Worm (Caenorhabditis elegans): ENCODE measurements around the gene srd-8.

The srd-8 gene

ce11 chrIV:5635551-5635950 lies 9.9 kb downstream of the srd-8 start, which contains the start of gene srd-13:
TSS of gene srd-13 (minus strand) at chrIV:5635651.
- no peak for TF ChIP-seq pqm-1 (tag; optimal IDR thresholded peaks at IDR 0.05)
- no peak for TF ChIP-seq eor-1 (tag; optimal IDR thresholded peaks at IDR 0.05)
- TF ChIP-seq elt-1 (tag; optimal IDR thresholded peaks at IDR 0.05) = no peak
- TF ChIP-seq egl-27 (tag; optimal IDR thresholded peaks at IDR 0.05) = no peak
- TF ChIP-seq nhr-67 (tag; optimal IDR thresholded peaks at IDR 0.05) = no peak
- no peak for TF ChIP-seq nhr-11 (tag; optimal IDR thresholded peaks at IDR 0.05)
- TF ChIP-seq ztf-11 (tag; optimal IDR thresholded peaks at IDR 0.05) = no peak
- TF ChIP-seq ama-1 (optimal IDR thresholded peaks at IDR 0.05) = no peak
- no peak for TF ChIP-seq nhr-77 (tag; optimal IDR thresholded peaks at IDR 0.05)
- no peak for TF ChIP-seq nhr-23 (tag; optimal IDR thresholded peaks at IDR 0.05)
- no peak for TF ChIP-seq ceh-9 (tag; optimal IDR thresholded peaks at IDR 0.05)
- no peak for TF ChIP-seq nhr-25 (tag; optimal IDR thresholded peaks at IDR 0.05)
- no peak for TF ChIP-seq unc-39 (tag; optimal IDR thresholded peaks at IDR 0.05)
- no peak for TF ChIP-seq fos-1 (tag; optimal IDR thresholded peaks at IDR 0.05)

ce11 chrIV:5632536-5632935 lies 12.9 kb downstream of the srd-8 start:
- TF ChIP-seq zag-1 (tag; optimal IDR thresholded peaks at IDR 0.05) (no peak), egl-27 (tag; optimal IDR thresholded peaks at IDR 0.05) (no peak), skn-1 (tag; optimal IDR thresholded peaks at IDR 0.05) (no peak), ceh-9 (tag; optimal IDR thresholded peaks at IDR 0.05) (no peak), ztf-11 (tag; optimal IDR thresholded peaks at IDR 0.05) (no peak), ztf-4 (tag; optimal IDR thresholded peaks at IDR 0.05) (no peak), pqm-1 (tag; optimal IDR thresholded peaks at IDR 0.05) (no peak), nhr-67 (tag; optimal IDR thresholded peaks at IDR 0.05) (no peak), sea-2 (GFP tag; optimal IDR thresholded peaks at IDR 0.05) (no peak), unc-62 (GFP tag; optimal IDR thresholded peaks at IDR 0.05) (no peak), nhr-12 (tag; optimal IDR thresholded peaks at IDR 0.05) (no peak), jun-1 (tag; optimal IDR thresholded peaks at IDR 0.05) (no peak)

- TF ChIP-seq aly-2 (tag; optimal IDR thresholded peaks at IDR 0.05) (no peak), fos-1 (tag; optimal IDR thresholded peaks at IDR 0.05) (no peak), sea-2 (GFP tag; optimal IDR thresholded peaks at IDR 0.05) (no peak), mdl-1 (tag; optimal IDR thresholded peaks at IDR 0.05) (no peak), nhr-43 (tag; optimal IDR thresholded peaks at IDR 0.05; ENCODE audit: poor library complexity, severe bottlenecking) (no peak), fkh-2 (tag; optimal IDR thresholded peaks at IDR 0.05) (no peak), lin-15B (tag; optimal IDR thresholded peaks at IDR 0.05) (no peak), skn-1 (tag; optimal IDR thresholded peaks at IDR 0.05) (no peak), nhr-25 (tag; optimal IDR thresholded peaks at IDR 0.05) (no peak)
These were observed 13.8 kb downstream of the srd-8 start, which contains the start of gene ttbk-8.2 for ce11 chrIV:5631628-5632027. TSS of gene ttbk-8.2 (plus strand) at chrIV:5631928.

ce11 chrIV:5630156-5630555 lies 15.3 kb downstream of the srd-8 start, which contains the start of gene srd-12:
TSS of gene srd-12 (minus strand) at chrIV:5630256.
- TF ChIP-seq nhr-43 (tag; optimal IDR thresholded peaks at IDR 0.05; ENCODE audit: poor library complexity, severe bottlenecking) = no peak
- TF ChIP-seq tbx-2 (tag; optimal IDR thresholded peaks at IDR 0.05) = no peak
- TF ChIP-seq nhr-11 (tag; optimal IDR thresholded peaks at IDR 0.05) = no peak
- no peak for TF ChIP-seq mdl-1 (tag; optimal IDR thresholded peaks at IDR 0.05)
- TF ChIP-seq elt-1 (tag; optimal IDR thresholded peaks at IDR 0.05) = no peak
- TF ChIP-seq ama-1 (optimal IDR thresholded peaks at IDR 0.05) = no peak
- no peak for TF ChIP-seq ceh-28 (tag; optimal IDR thresholded peaks at IDR 0.05)

ce11 chrIV:5627056-5627455 lies 18.4 kb downstream of the srd-8 start, which contains the start of gene srsx-14:
TSS of gene srsx-14 (minus strand) at chrIV:5627156.
- no peak for TF ChIP-seq fkh-10 (GFP tag; optimal IDR thresholded peaks at IDR 0.05)
- no peak for TF ChIP-seq elt-1 (tag; optimal IDR thresholded peaks at IDR 0.05)
- TF ChIP-seq ama-1 (optimal IDR thresholded peaks at IDR 0.05) = no peak
- TF ChIP-seq eor-1 (tag; optimal IDR thresholded peaks at IDR 0.05) = no peak
- TF ChIP-seq elt-2 (tag; optimal IDR thresholded peaks at IDR 0.05) = no peak
- TF ChIP-seq aly-2 (tag; optimal IDR thresholded peaks at IDR 0.05) = no peak
- no peak for TF ChIP-seq sea-2 (GFP tag; optimal IDR thresholded peaks at IDR 0.05)
- TF ChIP-seq ZK546.5 (tag; optimal IDR thresholded peaks at IDR 0.05) = no peak
- no peak for TF ChIP-seq daf-12 (tag; optimal IDR thresholded peaks at IDR 0.05)

DNA sequence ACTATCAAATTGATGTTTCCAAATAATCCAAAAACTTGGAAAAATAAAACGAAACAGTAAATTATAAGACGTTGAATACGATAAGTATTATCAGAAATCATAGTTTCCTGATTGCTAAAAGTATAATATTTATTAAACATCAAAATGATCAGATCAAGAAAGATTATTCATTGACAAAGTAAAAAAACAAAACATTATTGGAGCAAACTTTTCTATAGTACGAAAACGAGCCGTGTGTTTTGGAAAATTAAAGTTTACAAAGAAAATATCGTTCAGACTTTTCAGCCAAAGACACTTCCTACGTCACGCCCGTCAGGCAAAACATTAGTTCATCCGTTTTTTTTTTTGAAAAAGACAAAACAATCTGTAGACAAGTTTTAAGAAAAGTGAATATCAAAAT lies 21.7 kb downstream of the srd-8 start, which contains the start of gene srsx-15:
Gene srsx-15 (minus strand): TSS at position 101 of the 400 bp plus-strand sequence.
- TF ChIP-seq nhr-77 (tag; optimal IDR thresholded peaks at IDR 0.05) = no peak
